Fruit fly (Drosophila melanogaster) whole organism, embryonic: ENCODE measurements around the gene UQCR-6.4L.

ENCODE experiments used
- Adf1 ChIP-seq: fragments of 200-800 bp; sonication (Bioruptor generic); IDR thresholded peaks from 2 replicates; pipeline ENCODE4 v1.3.6; 2022; ENCODE audit warnings: missing biosample characterization, missing genetic modification characterization
- Bgb ChIP-seq: fragments of 200-800 bp; sonication (Bioruptor generic); IDR thresholded peaks from 2 replicates; pipeline ENCODE4 v1.3.6; 2022; ENCODE audit warnings: missing biosample characterization, missing genetic modification characterization; ENCODE audit not compliant: partially characterized antibody
- Blimp-1 ChIP-seq: fragments of 200-800 bp; sonication (Bioruptor generic); optimal IDR thresholded peaks from 3 replicates; lab custom pipeline; 2018; ENCODE audit warnings: missing biosample characterization, missing genetic modification characterization, mild to moderate bottlenecking, moderate library complexity, missing genetic modification reagents
- CG10274 ChIP-seq: fragments of 200-800 bp; sonication (Bioruptor generic); optimal IDR thresholded peaks from 3 replicates; lab custom pipeline; 2017; ENCODE audit warnings: missing biosample characterization, mild to moderate bottlenecking, missing genetic modification characterization
- CG1603 ChIP-seq: fragments of 200-800 bp; sonication (Bioruptor generic); optimal IDR thresholded peaks from 2 replicates; lab custom pipeline; 2019; ENCODE audit warnings: missing biosample characterization, mild to moderate bottlenecking, missing genetic modification characterization, moderate library complexity
- CG2875 ChIP-seq: fragments of 200-800 bp; sonication (Bioruptor generic); optimal IDR thresholded peaks from 2 replicates; lab custom pipeline; 2017; ENCODE audit warnings: missing biosample characterization, mild to moderate bottlenecking, missing genetic modification characterization, missing genetic modification reagents
- CG30403 ChIP-seq: fragments of 200-800 bp; sonication (Bioruptor generic); optimal IDR thresholded peaks from 3 replicates; lab custom pipeline; 2016; ENCODE audit warnings: missing biosample characterization, missing genetic modification characterization
- CG32532 ChIP-seq: fragments of 200-800 bp; sonication (Bioruptor generic); IDR thresholded peaks from 2 replicates; pipeline ENCODE4 v1.3.6; 2022; ENCODE audit warnings: missing biosample characterization, missing genetic modification characterization
- CG33557 ChIP-seq: fragments of 200-800 bp; sonication (Bioruptor generic); optimal IDR thresholded peaks from 2 replicates; lab custom pipeline; 2019; ENCODE audit warnings: missing biosample characterization, mild to moderate bottlenecking, missing genetic modification characterization, moderate library complexity
- CG34422 ChIP-seq: fragments of 200-800 bp; sonication (Bioruptor generic); IDR thresholded peaks from 3 replicates; pipeline ENCODE4 v1.3.6; 2022; ENCODE audit warnings: missing biosample characterization, missing genetic modification characterization
- CG4820 ChIP-seq: fragments of 200-800 bp; sonication (Bioruptor generic); optimal IDR thresholded peaks from 3 replicates; lab custom pipeline; 2016; ENCODE audit warnings: missing biosample characterization, missing genetic modification characterization
- CG7556 ChIP-seq: fragments of 200-800 bp; sonication (Bioruptor generic); optimal IDR thresholded peaks from 2 replicates; lab custom pipeline; 2017; ENCODE audit warnings: missing biosample characterization, mild to moderate bottlenecking, missing genetic modification characterization
- CG7839 ChIP-seq: fragments of 200-800 bp; sonication (Bioruptor generic); optimal IDR thresholded peaks from 3 replicates; lab custom pipeline; 2018; ENCODE audit warnings: missing biosample characterization, mild to moderate bottlenecking, missing genetic modification characterization, moderate library complexity
- CG9215 ChIP-seq: fragments of 200-800 bp; sonication (Bioruptor generic); IDR thresholded peaks from 2 replicates; pipeline ENCODE4 v1.3.6; 2022; ENCODE audit warnings: missing biosample characterization, missing genetic modification characterization
- CG9609 ChIP-seq: fragments of 200-800 bp; sonication (Bioruptor generic); optimal IDR thresholded peaks from 3 replicates; lab custom pipeline; 2016; ENCODE audit warnings: missing biosample characterization, missing genetic modification characterization
- CG9727 ChIP-seq: fragments of 200-800 bp; sonication (Bioruptor generic); optimal IDR thresholded peaks from 3 replicates; lab custom pipeline; 2017; ENCODE audit warnings: missing biosample characterization, mild to moderate bottlenecking, missing genetic modification characterization
- CG9932 ChIP-seq: fragments of 200-800 bp; sonication (Bioruptor generic); IDR thresholded peaks from 2 replicates; pipeline ENCODE4 v1.3.6; 2022; ENCODE audit warnings: missing biosample characterization, missing genetic modification characterization
- CTCF ChIP-seq: fragments of 200-800 bp; sonication (Bioruptor generic); optimal IDR thresholded peaks from 2 replicates; lab custom pipeline; 2017; ENCODE audit warnings: missing biosample characterization, mild to moderate bottlenecking, missing genetic modification characterization, moderate library complexity
- CoRest ChIP-seq: fragments of 200-800 bp; sonication (Bioruptor generic); optimal IDR thresholded peaks from 3 replicates; lab custom pipeline; 2018; ENCODE audit warnings: missing biosample characterization, mild to moderate bottlenecking, missing genetic modification characterization, moderate library complexity
- Dip2 ChIP-seq: fragments of 200-800 bp; sonication (Bioruptor generic); IDR thresholded peaks from 2 replicates; pipeline ENCODE4 v1.3.6; 2022; ENCODE audit warnings: missing biosample characterization, missing genetic modification characterization
- Dp ChIP-seq: fragments of 200-800 bp; sonication (Bioruptor generic); optimal IDR thresholded peaks from 2 replicates; lab custom pipeline; 2018; ENCODE audit warnings: missing biosample characterization, mild to moderate bottlenecking, missing genetic modification characterization, moderate library complexity
- Ets65A ChIP-seq: fragments of 200-800 bp; sonication (Bioruptor generic); peaks from one replicate; lab custom pipeline; 2016; ENCODE audit warnings: missing biosample characterization, missing genetic modification characterization
- Hmr ChIP-seq: fragments of 200-800 bp; sonication (Bioruptor generic); optimal IDR thresholded peaks from 3 replicates; lab custom pipeline; 2017; ENCODE audit warnings: mild to moderate bottlenecking, missing biosample characterization, missing genetic modification reagents, missing genetic modification characterization
- Hr51 ChIP-seq, 2 experiments: fragments of 200-800 bp; sonication (Bioruptor generic); optimal IDR thresholded peaks; 2 replicates in 1 of 2; 3 replicates in 1 of 2; lab custom pipeline; 2016 to 2018; ENCODE audit warnings: missing biosample characterization in 2 of 2, missing genetic modification characterization in 2 of 2, mild to moderate bottlenecking in 1 of 2, moderate library complexity in 1 of 2
- Hsf ChIP-seq: fragments of 200-800 bp; sonication (Bioruptor generic); optimal IDR thresholded peaks from 3 replicates; lab custom pipeline; 2016; ENCODE audit warnings: missing biosample characterization, missing genetic modification characterization
- Med ChIP-seq: fragments of 200-800 bp; sonication (Bioruptor generic); peaks from one replicate; lab custom pipeline; 2016; ENCODE audit warnings: missing biosample characterization, missing genetic modification characterization, mild to moderate bottlenecking, inconsistent platforms, moderate library complexity
- NC2β ChIP-seq: fragments of 200-800 bp; sonication (Bioruptor generic); optimal IDR thresholded peaks from 2 replicates; lab custom pipeline; 2016; ENCODE audit warnings: missing biosample characterization, missing genetic modification characterization
- Opbp ChIP-seq: fragments of 200-800 bp; sonication (Bioruptor generic); IDR thresholded peaks from 3 replicates; pipeline ENCODE4 v1.3.6; 2022; ENCODE audit warnings: missing biosample characterization, missing genetic modification characterization; ENCODE audit not compliant: partially characterized antibody
- Optix ChIP-seq: fragments of 200-800 bp; sonication (Bioruptor generic); IDR thresholded peaks from 3 replicates; pipeline ENCODE4 v1.3.6; 2022; ENCODE audit warnings: missing biosample characterization, missing genetic modification characterization
- Scr ChIP-seq: fragments of 200-800 bp; sonication (Bioruptor generic); IDR thresholded peaks from 2 replicates; pipeline ENCODE4 v1.3.6; 2022; ENCODE audit warnings: missing biosample characterization, missing genetic modification characterization; ENCODE audit not compliant: partially characterized antibody
- Xrp1 ChIP-seq: fragments of 200-800 bp; sonication (Bioruptor generic); IDR thresholded peaks from 2 replicates; pipeline ENCODE4 v1.3.6; 2022; ENCODE audit warnings: missing biosample characterization, missing genetic modification characterization
- bbx ChIP-seq: fragments of 200-800 bp; sonication (Bioruptor generic); IDR thresholded peaks from 2 replicates; pipeline ENCODE4 v1.3.6; 2022; ENCODE audit warnings: missing biosample characterization, missing genetic modification characterization; ENCODE audit not compliant: partially characterized antibody
- dmrt11E ChIP-seq: fragments of 200-800 bp; sonication (Bioruptor generic); optimal IDR thresholded peaks from 3 replicates; lab custom pipeline; 2018; ENCODE audit warnings: missing biosample characterization, mild to moderate bottlenecking, missing genetic modification characterization, moderate library complexity
- fru ChIP-seq: fragments of >200 bp; optimal IDR thresholded peaks from 2 replicates; lab custom pipeline; 2017
- gem ChIP-seq: fragments of 200-800 bp; sonication (Bioruptor generic); optimal IDR thresholded peaks from 2 replicates; lab custom pipeline; 2019; ENCODE audit warnings: missing biosample characterization, mild to moderate bottlenecking, missing genetic modification characterization, moderate library complexity
- hkb ChIP-seq, 2 experiments: fragments of 200-800 bp in 1 of 2; fragments of >200 bp in 1 of 2; sonication (Bioruptor generic) in 1 of 2; IDR thresholded peaks in 1 of 2; optimal IDR thresholded peaks in 1 of 2; 2 replicates each; pipeline versions ENCODE4 v1.3.6 to Lab custom; 2017 to 2022; ENCODE audit warnings: missing biosample characterization in 1 of 2, missing genetic modification characterization in 1 of 2
- lmd ChIP-seq: fragments of 200-800 bp; sonication (Bioruptor generic); IDR thresholded peaks from 2 replicates; pipeline ENCODE4 v1.3.6; 2022; ENCODE audit warnings: missing biosample characterization, missing genetic modification characterization
- lola ChIP-seq, 3 experiments: fragments of >200 bp in 2 of 3; fragments of 200-800 bp in 1 of 3; sonication (Bioruptor generic) in 1 of 3; optimal IDR thresholded peaks; 2 replicates each; lab custom pipeline; 2017 to 2019; ENCODE audit warnings: missing biosample characterization in 3 of 3, missing genetic modification characterization in 3 of 3, mild to moderate bottlenecking in 1 of 3, moderate library complexity in 1 of 3
- pan ChIP-seq, 4 experiments: fragments of >200 bp in 3 of 4; fragments of 200-800 bp in 1 of 4; sonication (Bioruptor generic) in 1 of 4; optimal IDR thresholded peaks in 3 of 4; IDR thresholded peaks in 1 of 4; 2 replicates each; pipeline versions ENCODE4 v1.3.6 to Lab custom; 2017 to 2022; ENCODE audit warnings: missing biosample characterization in 2 of 4, missing genetic modification characterization in 2 of 4, mixed read lengths in 1 of 4
- phol ChIP-seq: fragments of 200-800 bp; sonication (Bioruptor generic); optimal IDR thresholded peaks from 3 replicates; lab custom pipeline; 2018; ENCODE audit warnings: missing biosample characterization, mild to moderate bottlenecking, missing genetic modification characterization, moderate library complexity
- row ChIP-seq: fragments of 200-800 bp; sonication (Bioruptor generic); IDR thresholded peaks from 3 replicates; pipeline ENCODE4 v1.3.6; 2022; ENCODE audit warnings: missing biosample characterization, missing genetic modification characterization
- slbo ChIP-seq: fragments of 200-800 bp; sonication (Bioruptor generic); IDR thresholded peaks from 2 replicates; pipeline ENCODE4 v1.3.6; 2022; ENCODE audit warnings: missing biosample characterization, missing genetic modification characterization
- sob ChIP-seq: fragments of 200-800 bp; sonication (Bioruptor generic); IDR thresholded peaks from 2 replicates; pipeline ENCODE4 v1.3.6; 2022; ENCODE audit warnings: missing biosample characterization, missing genetic modification characterization
- stc ChIP-seq: fragments of 200-800 bp; sonication (Bioruptor generic); IDR thresholded peaks from 2 replicates; pipeline ENCODE4 v1.3.6; 2022; ENCODE audit warnings: missing biosample characterization, missing genetic modification characterization
- tgo ChIP-seq: fragments of 200-800 bp; sonication (Bioruptor generic); IDR thresholded peaks from 3 replicates; pipeline ENCODE4 v1.3.6; 2022; ENCODE audit warnings: missing biosample characterization, missing genetic modification characterization
- unpg ChIP-seq: fragments of 200-800 bp; sonication (Bioruptor generic); optimal IDR thresholded peaks from 3 replicates; lab custom pipeline; 2018; ENCODE audit warnings: missing biosample characterization, mild to moderate bottlenecking, missing genetic modification characterization, moderate library complexity
- vfl ChIP-seq: fragments of 200-800 bp; sonication (Bioruptor generic); optimal IDR thresholded peaks from 2 replicates; lab custom pipeline; 2016; ENCODE audit warnings: missing biosample characterization, missing genetic modification characterization
- zen ChIP-seq: fragments of 200-800 bp; sonication (Bioruptor generic); optimal IDR thresholded peaks from 3 replicates; lab custom pipeline; 2018; ENCODE audit warnings: missing biosample characterization, mild to moderate bottlenecking, missing genetic modification characterization, moderate library complexity
- zfh1 ChIP-seq: fragments of 200-800 bp; sonication (Bioruptor generic); IDR thresholded peaks from 3 replicates; pipeline ENCODE4 v1.3.6; 2022; ENCODE audit warnings: missing biosample characterization, missing genetic modification characterization

The UQCR-6.4L gene

dm6 chr3L:16563361-16563760 is 3.2 kb upstream of the UQCR-6.4L start (continued):
- TF ChIP-seq NC2β (GFP tag; lab: Kevin White, UChicago) (no peak), Ets65A (GFP tag; lab: Kevin White, UChicago) (peak; percentile 15), CG30403 (GFP tag; lab: Kevin White, UChicago) (peak; percentile 23), zfh1 (GFP tag; lab: Robert Waterston, UW) (0 out of 3 replicates have a peak, but pooled peaks have one; percentile 51), bbx (GFP tag; lab: Robert Waterston, UW) (peak; percentile 33; the same call in 1 of the 2 replicates), tgo (GFP tag; lab: Robert Waterston, UW) (peak; percentile 29; the same call in 2 of the 3 replicates), Opbp (GFP tag; lab: Robert Waterston, UW) (0 out of 3 replicates have a peak, but pooled peaks have one; percentile 8), CG1603 (tag; lab: Kevin White, UChicago) (peak; percentile 35), fru (no peak), CG9215 (GFP tag; lab: Robert Waterston, UW) (no peak), CG9932 (GFP tag; lab: Robert Waterston, UW) (peak; percentile 3; the same call in 1 of the 2 replicates), pan (optimal IDR thresholded peaks at IDR 0.05; lab: Kevin White, UChicago) (no peak), pan (GFP tag; optimal IDR thresholded peaks at IDR 0.05 in 1 of 2, IDR thresholded peaks at IDR 0.05 in 1 of 2) (peak in 1 of 2 experiments; percentile 28), CG2875 (GFP tag; lab: Kevin White, UChicago) (no peak), Xrp1 (GFP tag; lab: Robert Waterston, UW) (peak; percentile 15; the same call in 1 of the 2 replicates), Scr (GFP tag; lab: Robert Waterston, UW) (0 out of 2 replicates have a peak, but pooled peaks have one; percentile 8), lmd (peak; percentile 4; the same call in 1 of the 2 replicates), Dip2 (peak; percentile 94), CG7556 (GFP tag; lab: Kevin White, UChicago) (no peak), CG32532 (GFP tag; lab: Robert Waterston, UW) (peak; percentile 49; the same call in 1 of the 2 replicates), CTCF (GFP tag; lab: Kevin White, UChicago) (peak; percentile 95), Hmr (GFP tag; lab: Kevin White, UChicago) (peak; percentile 25), sob (GFP tag; lab: Robert Waterston, UW) (0 out of 2 replicates have a peak, but pooled peaks have one; percentile 15), CG34422 (GFP tag; lab: Robert Waterston, UW) (peak; percentile 7; the same call in 1 of the 3 replicates), Bgb (GFP tag; lab: Robert Waterston, UW) (peak; percentile 54), CG9609 (GFP tag; lab: Kevin White, UChicago) (no peak), unpg (peak; percentile 1), slbo (GFP tag; lab: Robert Waterston, UW) (peak; percentile 41; the same call in 1 of the 2 replicates), CG33557 (no peak)

- TF ChIP-seq Adf1 (GFP tag; lab: Robert Waterston, UW) (no peak), CoRest (peak; percentile 17), Med (GFP tag; lab: Kevin White, UChicago) (peak; percentile 70), zen (peak; percentile 51), Dp (GFP tag; lab: Kevin White, UChicago) (no peak), lola (GFP tag; optimal IDR thresholded peaks at IDR 0.05; lab: Kevin White, UChicago) (peak in 1 of 3 experiments; percentile 21), Optix (no peak), row (GFP tag; lab: Robert Waterston, UW) (peak; percentile 49), CG7839 (peak; percentile 22), phol (tag; lab: Kevin White, UChicago) (peak; percentile 30), gem (peak; percentile 30), Blimp-1 (GFP tag; lab: Kevin White, UChicago) (peak; percentile 19), CG9727 (GFP tag; lab: Kevin White, UChicago) (peak; percentile 11), Hsf (GFP tag; lab: Kevin White, UChicago) (peak; percentile 12), CG10274 (GFP tag; lab: Kevin White, UChicago) (no peak), stc (no peak), Hr51 (GFP tag; optimal IDR thresholded peaks at IDR 0.05; lab: Kevin White, UChicago) (peak in 1 of 2 experiments; percentile 32), CG4820 (peak; percentile 14), vfl (GFP tag; lab: Kevin White, UChicago) (no peak), hkb (optimal IDR thresholded peaks at IDR 0.05; lab: Kevin White, UChicago) (no peak), hkb (GFP tag; IDR thresholded peaks at IDR 0.05; lab: Robert Waterston, UW) (peak; percentile 49; the same call in 1 of the 2 replicates), dmrt11E (peak; percentile 34)
These were observed 457 bp upstream of the UQCR-6.4L start for dm6 chr3L:16566093-16566492.
